Worm (Caenorhabditis elegans) whole organism, midembryonic: ENCODE data around the gene ssp-36.

ENCODE experiments used
- T22C8.4 ChIP-seq: fragments of 200-800 bp; sonication (Bioruptor generic); IDR thresholded peaks from 2 replicates; pipeline ENCODE4 v1.3.6; 2022; ENCODE audit warnings: missing genetic modification characterization, missing compliant biosample characterization
- cog-1 ChIP-seq: sonication (generic microtip); optimal IDR thresholded peaks from 2 replicates; lab custom pipeline; 2016; ENCODE audit warnings: missing genetic modification characterization, missing compliant biosample characterization
- flt-1 ChIP-seq: fragments of 200-800 bp; sonication (Bioruptor generic); IDR thresholded peaks from 2 replicates; pipeline ENCODE4 v1.3.6; 2022; ENCODE audit warnings: missing genetic modification characterization, missing compliant biosample characterization
- klf-2 ChIP-seq: fragments of 200-800 bp; sonication (Bioruptor generic); conservative IDR thresholded peaks from 2 replicates; pipeline ENCODE4 v1.3.6; 2022; ENCODE audit warnings: missing genetic modification reagents, missing genetic modification characterization, missing compliant biosample characterization
- ref-1 ChIP-seq: fragments of 200-800 bp; sonication (Bioruptor generic); conservative IDR thresholded peaks from 2 replicates; pipeline ENCODE4 v1.3.6; 2022; ENCODE audit warnings: missing genetic modification reagents, missing genetic modification characterization, missing compliant biosample characterization
- ztf-29 ChIP-seq: fragments of 200-800 bp; sonication (Bioruptor generic); IDR thresholded peaks from 2 replicates; pipeline ENCODE4 v1.3.6; 2022; ENCODE audit warnings: missing genetic modification reagents, missing genetic modification characterization, missing compliant biosample characterization

DNA sequence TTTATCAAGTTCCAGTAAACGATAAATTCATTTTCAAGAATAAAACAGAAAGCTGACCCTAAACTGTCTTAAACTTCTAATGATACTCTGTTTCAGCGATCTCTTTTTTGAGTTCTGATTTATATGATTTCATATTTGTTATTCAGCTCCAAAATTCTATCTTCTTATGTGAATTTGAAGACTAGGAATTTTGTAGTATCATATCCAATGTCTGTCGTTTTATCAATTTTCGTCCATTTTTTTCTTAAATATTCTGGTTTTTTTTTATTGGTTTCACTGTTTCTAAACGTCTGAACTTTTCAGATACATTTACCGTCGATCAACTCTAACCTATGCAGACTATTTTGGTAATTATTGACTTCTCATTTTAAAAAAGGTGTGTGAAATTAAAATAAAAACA lies 41.2 kb downstream of the ssp-36 start, which contains the start of the genes nhr-138 and C28D4.18:
- no peak for TF ChIP-seq T22C8.4
- no peak for TF ChIP-seq cog-1 (tag; lab: Kevin White, UChicago)
- no peak for TF ChIP-seq flt-1
- TF ChIP-seq ref-1 (GFP tag; lab: Robert Waterston, UW): no peak
- no peak for TF ChIP-seq klf-2 (GFP tag; lab: Robert Waterston, UW)
- no peak for TF ChIP-seq ztf-29 (GFP tag; lab: Robert Waterston, UW)
